Fruit fly (Drosophila melanogaster) S2 (cell line): ENCODE measurements around the gene v.

Source experiments
- CG8478 ChIP-seq: fragments of >200 bp; optimal IDR thresholded peaks from 2 replicates; lab custom pipeline; 2018
- CTCF ChIP-seq, 2 experiments: fragments of >200 bp; optimal IDR thresholded peaks; 2 replicates each; lab custom pipeline; 2018

DNA sequence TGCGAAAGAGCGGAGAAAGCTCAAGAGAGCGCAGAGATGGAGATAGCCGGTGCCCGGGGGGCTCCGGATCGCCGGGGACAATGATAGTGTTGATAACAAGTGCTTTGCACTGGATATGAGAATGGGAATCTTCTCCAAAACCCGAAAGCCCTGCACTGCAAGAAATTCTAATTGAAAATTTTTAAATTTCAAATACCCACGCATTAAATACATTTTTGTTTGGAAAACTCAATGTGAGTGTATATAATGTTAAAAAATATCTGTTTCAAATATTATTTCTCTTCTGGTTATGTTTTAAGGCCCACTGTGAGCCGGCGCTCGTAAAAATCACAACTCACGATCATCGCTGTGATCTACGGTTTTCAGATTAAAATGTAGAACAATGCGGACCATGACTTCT is 30.6 kb upstream of the v start:
- TF ChIP-seq CG8478 (lab: Kevin White, UChicago) (no peak), CTCF (optimal IDR thresholded peaks at IDR 0.05; lab: Kevin White, UChicago) (no peak)
